Fruit fly (Drosophila melanogaster) whole organism, pupa: ENCODE data around the gene Grip91.
A peak's percentile ranks its signal among the peaks of the same experiment; 100 is the strongest.

Experiments used
- CG10348 ChIP-seq: fragments of 200-800 bp; sonication (Bioruptor generic); IDR thresholded peaks from 2 replicates; pipeline ENCODE4 v1.3.6; 2022; ENCODE audit warnings: missing biosample characterization, missing genetic modification characterization
- CG13204 ChIP-seq: fragments of 200-800 bp; sonication (Bioruptor generic); optimal IDR thresholded peaks from 2 replicates; lab custom pipeline; 2018; ENCODE audit warnings: missing biosample characterization, mild to moderate bottlenecking, missing genetic modification characterization, moderate library complexity

DNA sequence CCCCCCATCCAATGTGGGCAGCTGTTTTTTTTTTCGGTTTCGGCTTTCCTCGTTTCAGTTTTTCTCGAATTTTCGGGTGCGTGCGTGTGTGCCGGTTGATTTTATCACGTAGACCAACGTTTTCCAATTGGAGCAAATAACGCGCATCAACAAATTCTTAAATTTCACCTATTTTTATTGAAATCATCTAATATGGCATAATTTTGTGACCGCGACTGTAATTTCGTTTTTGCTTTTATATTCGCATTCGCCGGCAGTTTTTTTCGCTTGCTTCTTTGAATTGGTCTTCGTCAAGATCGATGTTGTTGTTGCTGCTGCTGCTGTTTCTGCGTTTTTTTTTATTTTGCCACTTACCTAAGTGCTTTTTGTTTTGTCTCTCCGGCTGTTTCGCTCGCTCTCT, 10.0 kb upstream of the Grip91 start:
- no peak for TF ChIP-seq CG10348 (GFP tag; lab: Robert Waterston, UW)
- peak; percentile 44 for TF ChIP-seq CG13204 (GFP tag; lab: Kevin White, UChicago)
